Fruit fly (Drosophila melanogaster) whole organism, adult: ENCODE data around the gene in.
A peak's percentile ranks its signal among the peaks of the same experiment; 100 is the strongest.

Source experiments
- CG11617 ChIP-seq: fragments of 200-800 bp; sonication (Bioruptor generic); optimal IDR thresholded peaks from 2 replicates; lab custom pipeline; 2017; ENCODE audit warnings: mild to moderate bottlenecking, missing biosample characterization, missing genetic modification reagents, missing genetic modification characterization
- CG12768 ChIP-seq: fragments of 200-800 bp; sonication (Bioruptor generic); optimal IDR thresholded peaks from 2 replicates; lab custom pipeline; 2017; ENCODE audit warnings: missing biosample characterization, missing genetic modification characterization, mild to moderate bottlenecking, moderate library complexity, missing genetic modification reagents
- CG14711 ChIP-seq: fragments of 200-800 bp; sonication (Bioruptor generic); optimal IDR thresholded peaks from 2 replicates; lab custom pipeline; 2018; ENCODE audit warnings: missing biosample characterization, mild to moderate bottlenecking, missing genetic modification characterization, moderate library complexity
- CG1620 ChIP-seq: fragments of 200-800 bp; sonication (Bioruptor generic); optimal IDR thresholded peaks from 2 replicates; lab custom pipeline; 2016; ENCODE audit warnings: missing biosample characterization, missing genetic modification characterization
- CG33017 ChIP-seq: fragments of 200-800 bp; sonication (Bioruptor generic); optimal IDR thresholded peaks from 2 replicates; lab custom pipeline; 2018; ENCODE audit warnings: missing biosample characterization, mild to moderate bottlenecking, missing genetic modification characterization, moderate library complexity
- CG5204 ChIP-seq: fragments of 200-800 bp; sonication (Bioruptor generic); optimal IDR thresholded peaks from 2 replicates; lab custom pipeline; 2016; ENCODE audit warnings: missing biosample characterization, missing genetic modification characterization
- CG7045 ChIP-seq: fragments of 200-800 bp; sonication (Bioruptor generic); optimal IDR thresholded peaks from 2 replicates; lab custom pipeline; 2017; ENCODE audit warnings: missing biosample characterization, mild to moderate bottlenecking, missing genetic modification characterization
- CG7101 ChIP-seq: fragments of 200-800 bp; sonication (Bioruptor generic); optimal IDR thresholded peaks from 2 replicates; lab custom pipeline; 2018; ENCODE audit warnings: missing biosample characterization, mild to moderate bottlenecking, missing genetic modification characterization, moderate library complexity
- Clk ChIP-seq: fragments of 200-800 bp; sonication (Bioruptor generic); optimal IDR thresholded peaks from 2 replicates; lab custom pipeline; 2017; ENCODE audit warnings: missing biosample characterization, missing genetic modification characterization
- Crg-1 ChIP-seq: fragments of 200-800 bp; sonication (Bioruptor generic); optimal IDR thresholded peaks from 2 replicates; lab custom pipeline; 2016; ENCODE audit warnings: missing biosample characterization, missing genetic modification characterization
- Hr96 ChIP-seq: fragments of 200-800 bp; sonication (Bioruptor generic); optimal IDR thresholded peaks from 2 replicates; lab custom pipeline; 2016; ENCODE audit warnings: missing biosample characterization, missing genetic modification characterization
- Mnt ChIP-seq: fragments of 200-800 bp; sonication (Bioruptor generic); optimal IDR thresholded peaks from 2 replicates; lab custom pipeline; 2016; ENCODE audit warnings: missing biosample characterization, mild to moderate bottlenecking, missing genetic modification characterization
- bab1 ChIP-seq: fragments of 200-800 bp; sonication (Bioruptor generic); optimal IDR thresholded peaks from 3 replicates; lab custom pipeline; 2019; ENCODE audit warnings: missing biosample characterization, mild to moderate bottlenecking, missing genetic modification characterization, moderate library complexity
- cic ChIP-seq: fragments of 200-800 bp; sonication (Bioruptor generic); optimal IDR thresholded peaks from 2 replicates; lab custom pipeline; 2017; ENCODE audit warnings: missing biosample characterization, mild to moderate bottlenecking, missing genetic modification characterization, moderate library complexity
- cnc ChIP-seq, 2 experiments: fragments of >200 bp; optimal IDR thresholded peaks; 2 replicates each; lab custom pipeline; 2017
- kay ChIP-seq: fragments of 200-800 bp; sonication (Bioruptor generic); peaks from one replicate; lab custom pipeline; 2016; ENCODE audit warnings: missing biosample characterization, missing genetic modification characterization, borderline replicate concordance
- ovo ChIP-seq: fragments of 200-800 bp; sonication (Bioruptor generic); optimal IDR thresholded peaks from 2 replicates; lab custom pipeline; 2016; ENCODE audit warnings: missing biosample characterization, missing genetic modification characterization
- pad ChIP-seq: fragments of 200-800 bp; sonication (Bioruptor generic); optimal IDR thresholded peaks from 3 replicates; lab custom pipeline; 2017; ENCODE audit warnings: missing biosample characterization, missing genetic modification characterization, mild to moderate bottlenecking, moderate library complexity, missing genetic modification reagents
- tj ChIP-seq: fragments of 200-800 bp; sonication (Bioruptor generic); optimal IDR thresholded peaks from 3 replicates; lab custom pipeline; 2017; ENCODE audit warnings: missing biosample characterization, mild to moderate bottlenecking, missing genetic modification characterization, moderate library complexity
- toe ChIP-seq: fragments of 200-800 bp; sonication (Bioruptor generic); optimal IDR thresholded peaks from 2 replicates; lab custom pipeline; 2016; ENCODE audit warnings: missing biosample characterization, missing genetic modification characterization

in gene

DNA sequence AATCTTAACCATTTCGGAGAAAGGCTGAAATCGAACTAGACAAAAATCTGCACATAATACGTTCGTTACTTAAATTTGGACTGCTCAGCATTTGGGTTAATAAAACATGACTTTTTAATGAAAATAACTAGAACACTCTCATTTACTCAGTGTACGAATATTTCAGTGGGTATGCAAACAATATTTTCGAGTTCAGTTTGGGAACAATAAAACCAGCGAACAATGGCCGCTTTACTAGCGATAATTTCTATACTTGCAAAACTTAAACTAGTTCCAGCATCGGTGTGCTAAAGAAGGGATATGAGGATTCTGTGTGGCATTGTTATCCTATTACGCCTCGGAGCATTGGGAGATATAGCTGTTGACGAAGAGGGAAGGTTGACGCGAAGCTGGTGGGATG, 8.8 kb upstream of the in start, which contains the start of gene CG5665:
Gene CG5665 (plus strand): TSS at position 301 of the 400 bp plus-strand sequence.
- TF ChIP-seq kay (GFP tag; lab: Kevin White, UChicago): no peak
- TF ChIP-seq tj: no peak
- no peak for TF ChIP-seq cnc (optimal IDR thresholded peaks at IDR 0.05; lab: Kevin White, UChicago)
- TF ChIP-seq CG12768 (GFP tag; lab: Kevin White, UChicago): no peak
- no peak for TF ChIP-seq CG1620 (GFP tag; lab: Kevin White, UChicago)
- TF ChIP-seq CG7101 (tag; lab: Kevin White, UChicago): no peak

DNA sequence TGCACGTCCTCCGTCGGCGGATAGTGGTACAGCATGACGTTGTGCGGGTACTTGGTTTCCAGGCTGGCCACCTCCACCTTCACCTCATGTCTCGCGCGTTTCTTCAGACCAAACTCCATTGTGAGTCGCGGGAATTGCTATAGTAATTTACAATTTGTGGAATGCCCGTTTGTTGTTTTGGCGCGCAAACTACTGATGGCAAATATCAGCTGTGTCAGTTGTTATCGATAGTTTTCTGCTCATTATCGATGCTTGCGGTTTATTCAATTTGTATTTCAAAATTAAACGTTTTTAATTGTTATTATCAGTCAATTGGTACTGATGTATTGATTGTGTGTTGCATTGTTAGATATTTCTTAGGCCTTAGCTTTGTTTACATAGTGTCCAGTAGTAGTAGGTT, 5.6 kb upstream of the in start, which contains the start of gene Prim2:
Gene Prim2 (minus strand): TSS at position 197 of the 400 bp plus-strand sequence.
- TF ChIP-seq toe (GFP tag; lab: Kevin White, UChicago): no peak
- peak; percentile 30 for TF ChIP-seq bab1 (GFP tag; lab: Kevin White, UChicago)

DNA sequence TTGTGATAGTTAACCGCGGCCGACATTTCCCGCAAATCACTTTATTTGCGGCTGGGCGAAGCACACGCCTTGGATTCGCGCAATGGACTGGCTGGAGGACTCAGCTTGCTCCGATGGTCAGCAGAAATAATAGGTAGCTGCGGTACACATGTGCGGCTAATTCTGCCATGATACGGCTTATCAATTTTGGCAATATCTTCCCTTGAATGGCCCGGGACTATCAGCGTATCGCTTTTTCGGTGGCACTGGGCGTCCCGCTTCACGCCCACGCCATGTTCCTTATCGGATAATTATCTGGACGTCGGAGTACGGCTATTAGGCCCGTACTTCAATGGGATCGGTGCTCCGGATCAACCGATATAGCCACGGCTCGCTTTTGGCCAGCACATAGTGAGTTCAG, 924 bp upstream of the in start:
- no peak for TF ChIP-seq toe (GFP tag; lab: Kevin White, UChicago)

DNA sequence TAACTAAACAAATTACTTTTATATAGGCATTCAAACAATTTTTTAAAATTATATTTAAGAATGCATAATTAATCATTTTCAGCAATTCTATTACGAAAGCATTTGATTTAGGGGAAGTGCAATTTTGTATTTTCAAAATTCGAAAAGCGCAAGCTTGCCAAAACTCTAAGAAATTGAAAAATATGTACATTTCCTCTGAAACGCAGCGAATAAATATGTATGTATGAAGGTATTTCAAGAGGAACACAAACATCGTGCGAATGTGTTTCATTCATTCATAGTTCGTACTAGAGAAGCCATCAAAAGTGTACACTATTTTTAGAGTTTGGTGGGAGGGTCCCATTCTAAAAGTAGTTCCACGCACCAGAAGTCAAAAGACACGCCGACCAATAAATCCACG, 3.0 kb downstream of the in start, which contains the start of gene CG13247:
Gene CG13247 (plus strand): TSS at position 301 of the 400 bp plus-strand sequence.
- TF ChIP-seq CG33017 (no peak), ovo (GFP tag; lab: Kevin White, UChicago) (no peak), Crg-1 (GFP tag; lab: Kevin White, UChicago) (no peak), Hr96 (no peak), CG7045 (no peak), toe (GFP tag; lab: Kevin White, UChicago) (no peak), CG5204 (no peak), CG7101 (tag; lab: Kevin White, UChicago) (no peak), CG14711 (tag; lab: Kevin White, UChicago) (no peak), cnc (optimal IDR thresholded peaks at IDR 0.05; lab: Kevin White, UChicago) (no peak), pad (GFP tag; lab: Kevin White, UChicago) (no peak), Mnt (GFP tag; lab: Kevin White, UChicago) (no peak), tj (no peak), kay (GFP tag; lab: Kevin White, UChicago) (no peak), CG11617 (no peak)

DNA sequence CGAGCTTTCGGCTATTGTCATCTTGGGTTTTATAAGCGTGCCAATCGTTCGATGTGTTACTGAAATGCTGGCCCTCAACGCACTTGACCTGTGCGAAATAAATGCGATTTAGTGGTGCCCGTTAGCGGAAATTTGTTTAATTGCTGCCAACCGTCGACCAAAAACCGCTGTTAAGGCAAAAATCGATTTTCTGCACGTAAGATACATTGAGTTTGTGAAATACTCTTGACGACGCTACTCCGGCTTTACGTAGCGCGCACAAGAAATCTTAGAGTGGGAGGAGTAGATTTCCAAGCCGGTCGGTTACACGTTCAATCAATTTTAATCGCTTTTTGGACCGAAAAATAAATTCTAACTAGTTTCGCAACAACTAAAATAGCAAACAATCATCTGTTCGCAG, 8.5 kb downstream of the in start:
- TF ChIP-seq ovo (GFP tag; lab: Kevin White, UChicago) (no peak), CG7045 (no peak), Mnt (GFP tag; lab: Kevin White, UChicago) (no peak), Hr96 (no peak), Clk (GFP tag; lab: Kevin White, UChicago) (no peak), CG7101 (tag; lab: Kevin White, UChicago) (no peak), CG11617 (no peak), cic (GFP tag; lab: Kevin White, UChicago) (no peak), cnc (optimal IDR thresholded peaks at IDR 0.05; lab: Kevin White, UChicago) (no peak), kay (GFP tag; lab: Kevin White, UChicago) (no peak), CG14711 (tag; lab: Kevin White, UChicago) (no peak)

DNA sequence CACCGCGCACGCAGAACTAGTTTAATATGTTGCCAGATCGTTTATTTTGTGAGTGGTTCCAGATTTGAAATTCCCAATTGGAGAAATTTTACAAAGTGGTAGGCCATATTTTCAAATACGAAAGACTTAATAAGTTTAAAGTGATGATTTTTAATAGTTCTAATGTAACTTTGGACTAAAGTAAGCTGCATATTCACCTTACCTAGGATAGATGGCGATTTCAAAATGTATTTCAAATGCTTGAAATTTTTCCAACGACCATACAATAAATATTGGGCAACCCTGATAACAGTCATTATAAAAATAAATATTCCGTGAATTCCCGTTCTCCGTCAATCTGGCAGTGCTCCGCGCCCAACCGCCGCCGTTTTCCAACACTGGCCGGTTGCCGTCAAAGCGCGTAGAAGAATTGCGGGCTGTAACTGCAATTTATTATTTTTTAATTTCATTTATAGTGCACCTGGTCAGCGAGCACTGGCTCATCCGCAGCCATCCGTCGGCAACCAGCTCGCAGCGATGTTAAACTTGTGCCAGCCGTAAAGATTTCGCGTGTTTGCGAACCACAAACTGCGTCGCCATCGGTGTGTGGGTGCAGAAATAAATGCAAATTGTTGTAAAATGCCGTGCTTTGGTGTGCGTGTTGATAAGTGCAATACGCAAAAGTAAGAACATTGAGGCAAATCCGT, 9.0 kb downstream of the in start, which contains the start of the genes Ide and RhoBTB:
Gene Ide (minus strand): TSS at position 19 of the 686 bp plus-strand sequence.
Gene RhoBTB (plus strand): TSS at position 365 of the 686 bp plus-strand sequence.
- TF ChIP-seq CG11617: peak; percentile 80
- no peak for TF ChIP-seq kay (GFP tag; lab: Kevin White, UChicago)
- peak; percentile 76 for TF ChIP-seq Clk (GFP tag; lab: Kevin White, UChicago)
- no peak for TF ChIP-seq cnc (optimal IDR thresholded peaks at IDR 0.05; lab: Kevin White, UChicago)
- TF ChIP-seq Crg-1 (GFP tag; lab: Kevin White, UChicago): peak; percentile 88
- peak; percentile 69 for TF ChIP-seq tj
- peak; percentile 93 for TF ChIP-seq Hr96
- TF ChIP-seq cic (GFP tag; lab: Kevin White, UChicago): peak; percentile 54
- peak; percentile 82 for TF ChIP-seq CG7101 (tag; lab: Kevin White, UChicago)
- TF ChIP-seq CG12768 (GFP tag; lab: Kevin White, UChicago): peak; percentile 80
- peak; percentile 91 for TF ChIP-seq CG1620 (GFP tag; lab: Kevin White, UChicago)
- peak; percentile 96 for TF ChIP-seq toe (GFP tag; lab: Kevin White, UChicago)
- TF ChIP-seq bab1 (GFP tag; lab: Kevin White, UChicago): peak; percentile 46
- TF ChIP-seq CG5204: peak; percentile 94
- TF ChIP-seq ovo (GFP tag; lab: Kevin White, UChicago): peak; percentile 81
- peak; percentile 73 for TF ChIP-seq Mnt (GFP tag; lab: Kevin White, UChicago)
- TF ChIP-seq CG14711 (tag; lab: Kevin White, UChicago): peak; percentile 79
- TF ChIP-seq CG33017: peak; percentile 70
- peak; percentile 73 for TF ChIP-seq pad (GFP tag; lab: Kevin White, UChicago)
- TF ChIP-seq CG7045: peak; percentile 84

DNA sequence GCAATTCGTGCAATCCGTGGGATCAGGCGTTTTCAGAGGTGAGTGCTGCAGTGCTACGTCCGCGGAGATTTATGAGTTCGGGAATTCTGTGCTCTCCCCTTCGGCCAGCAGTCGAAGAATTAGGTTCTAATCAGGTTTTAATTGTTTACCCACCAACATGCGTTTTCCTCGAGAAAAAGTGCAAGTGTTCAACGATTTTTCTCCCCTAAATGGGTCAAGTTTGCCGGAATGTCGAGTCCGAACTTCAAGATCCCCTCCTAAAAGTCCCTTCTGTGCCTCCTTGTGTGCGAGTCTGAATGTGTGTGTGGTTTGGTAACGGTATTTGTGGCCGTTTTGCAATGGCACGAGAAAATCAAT, 9.5 kb downstream of the in start:
- no peak for TF ChIP-seq CG7045
- peak; percentile 15 for TF ChIP-seq cic (GFP tag; lab: Kevin White, UChicago)
